Worm (Caenorhabditis elegans): ENCODE measurements around the gene txt-13.

The txt-13 gene

DNA sequence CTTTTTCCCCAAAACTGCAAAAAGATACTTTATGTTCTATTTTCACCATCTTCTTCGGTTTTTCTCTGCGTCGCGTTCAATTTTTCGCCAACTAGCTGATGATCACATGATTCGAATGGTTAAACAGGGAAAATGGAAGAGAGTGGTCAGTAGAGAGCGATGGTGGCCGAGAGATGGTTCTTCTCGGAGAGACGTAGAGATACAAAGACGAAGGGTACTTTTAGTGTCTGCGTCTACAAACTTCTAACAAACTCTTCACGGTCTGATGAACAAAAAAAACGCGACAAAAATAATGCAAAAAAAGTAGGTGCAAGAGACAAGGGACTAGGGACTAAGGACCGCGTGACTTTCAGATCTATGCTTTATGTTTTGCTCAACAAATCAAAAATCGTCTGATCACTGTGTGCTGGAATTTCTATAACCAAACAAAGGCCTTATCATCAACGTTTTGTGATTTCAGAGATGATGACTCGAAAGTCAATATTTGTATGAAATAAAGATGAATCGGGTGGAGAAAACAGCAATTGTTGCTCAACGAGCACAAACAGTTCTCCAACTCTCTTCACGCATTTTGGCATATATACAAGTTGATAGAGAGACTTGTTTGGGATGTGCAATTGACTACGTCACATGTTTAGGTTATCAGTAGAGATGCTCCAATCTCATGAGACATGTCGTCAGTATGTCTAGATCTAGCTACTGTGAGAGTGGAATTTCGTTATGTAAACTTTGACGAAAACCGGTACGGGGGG is 18.2 kb upstream of the txt-13 start (continued):
- TF ChIP-seq lir-3 (tag; optimal IDR thresholded peaks at IDR 0.05; ENCODE audit: poor library complexity) (peak; percentile 81), efl-1 (optimal IDR thresholded peaks at IDR 0.05) (peak; percentile 87 to 91), efl-1 (GFP tag; optimal IDR thresholded peaks at IDR 0.05 in 1 of 2) (peak; percentile 60 to 97), mab-9 (GFP tag; IDR thresholded peaks at IDR 0.05) (peak; percentile 68), vab-15 (tag; optimal IDR thresholded peaks at IDR 0.05) (peak; percentile 21), tlp-1 (tag; optimal IDR thresholded peaks at IDR 0.05) (no peak), unc-62 (GFP tag; optimal IDR thresholded peaks at IDR 0.05) (no peak), C34B4.2 (tag; optimal IDR thresholded peaks at IDR 0.05) (no peak), dpl-1 (GFP tag; optimal IDR thresholded peaks at IDR 0.05) (peak; percentile 67 to 75 (median 72)), nhr-12 (tag; optimal IDR thresholded peaks at IDR 0.05) (no peak), alr-1 (tag; optimal IDR thresholded peaks at IDR 0.05; ENCODE audit: borderline replicate concordance) (no peak), elt-2 (tag; optimal IDR thresholded peaks at IDR 0.05) (peak; percentile 62), nhr-19 (GFP tag; conservative IDR thresholded peaks at IDR 0.05) (peak; percentile 94), egl-13 (tag; optimal IDR thresholded peaks at IDR 0.05) (peak; percentile 81), fos-1 (tag; optimal IDR thresholded peaks at IDR 0.05) (peak; percentile 91), ceh-82 (tag; optimal IDR thresholded peaks at IDR 0.05) (peak; percentile 81 to 88 (median 87)), nhr-20 (tag; optimal IDR thresholded peaks at IDR 0.05) (peak; percentile 97), fkh-10 (GFP tag; optimal IDR thresholded peaks at IDR 0.05) (peak; percentile 81), hpl-2 (GFP tag; optimal IDR thresholded peaks at IDR 0.05) (peak; percentile 93), lin-14 (GFP tag; optimal IDR thresholded peaks at IDR 0.05) (peak; percentile 99), F16B12.6 (tag; optimal IDR thresholded peaks at IDR 0.05) (peak; percentile 49), nhr-76 (tag; optimal IDR thresholded peaks at IDR 0.05) (no peak), ztf-4 (tag; optimal IDR thresholded peaks at IDR 0.05) (peak; percentile 95), jun-1 (tag; optimal IDR thresholded peaks at IDR 0.05) (peak; percentile 95), grh-1 (GFP tag; IDR thresholded peaks at IDR 0.05) (peak; percentile 93), efl-3 (GFP tag; optimal IDR thresholded peaks at IDR 0.05) (peak; percentile 33), hlh-17 (GFP tag; optimal IDR thresholded peaks at IDR 0.05; ENCODE audit: borderline replicate concordance) (no peak), snpc-4 (tag; optimal IDR thresholded peaks at IDR 0.05) (peak; percentile 77), pax-3 (tag; optimal IDR thresholded peaks at IDR 0.05) (peak; percentile 88), nhr-47 (tag; optimal IDR thresholded peaks at IDR 0.05) (peak; percentile 97), elt-3 (tag; optimal IDR thresholded peaks at IDR 0.05) (peak in 3 of 6 experiments; percentile 26 to 97 (median 96)), sup-37 (GFP tag; optimal IDR thresholded peaks at IDR 0.05) (peak; percentile 55)

- TF ChIP-seq lin-13 (GFP tag; optimal IDR thresholded peaks at IDR 0.05) (no peak), unc-62 (GFP tag; optimal IDR thresholded peaks at IDR 0.05) (no peak), C16A3.4 (tag; optimal IDR thresholded peaks at IDR 0.05) (no peak), sup-37 (GFP tag; optimal IDR thresholded peaks at IDR 0.05) (no peak), mdl-1 (tag; optimal IDR thresholded peaks at IDR 0.05) (no peak), egl-13 (tag; optimal IDR thresholded peaks at IDR 0.05) (no peak), ceh-63 (GFP tag; optimal IDR thresholded peaks at IDR 0.05) (no peak), lsy-2 (tag; optimal IDR thresholded peaks at IDR 0.05) (no peak), efl-1 (optimal IDR thresholded peaks at IDR 0.05) (no peak), efl-1 (GFP tag; optimal IDR thresholded peaks at IDR 0.05 in 1 of 2) (peak in 1 of 2 experiments; percentile 33), lin-14 (GFP tag; optimal IDR thresholded peaks at IDR 0.05) (peak; percentile 4), pqm-1 (tag; optimal IDR thresholded peaks at IDR 0.05) (no peak), rnt-1 (tag; optimal IDR thresholded peaks at IDR 0.05) (peak; percentile 28), unc-86 (tag; optimal IDR thresholded peaks at IDR 0.05) (no peak), fkh-4 (tag; optimal IDR thresholded peaks at IDR 0.05; ENCODE audit: borderline replicate concordance) (no peak), sox-4 (tag; optimal IDR thresholded peaks at IDR 0.05) (no peak), Y116A8C.19 (tag; optimal IDR thresholded peaks at IDR 0.05; ENCODE audit: borderline replicate concordance) (no peak), grh-1 (GFP tag; IDR thresholded peaks at IDR 0.05) (no peak), ceh-88 (GFP tag; IDR thresholded peaks at IDR 0.05) (no peak), egl-27 (tag; optimal IDR thresholded peaks at IDR 0.05) (no peak), ceh-90 (tag; optimal IDR thresholded peaks at IDR 0.05) (no peak), fkh-8 (tag; optimal IDR thresholded peaks at IDR 0.05) (no peak), lin-35 (GFP tag; optimal IDR thresholded peaks at IDR 0.05) (peak in 1 of 2 experiments; percentile 3), fos-1 (tag; optimal IDR thresholded peaks at IDR 0.05) (no peak), ama-1 (optimal IDR thresholded peaks at IDR 0.05) (peak; percentile 73)
Measured at ce11 chrII:10553377-10554045, 16.9 kb upstream of the txt-13 start.
